Fruit fly (Drosophila melanogaster) whole organism, embryonic: ENCODE measurements around the gene slow.

ENCODE experiments used
- ATbp ChIP-seq: fragments of 200-800 bp; sonication (Bioruptor generic); optimal IDR thresholded peaks from 2 replicates; lab custom pipeline; 2017; ENCODE audit warnings: missing biosample characterization, mild to moderate bottlenecking, missing genetic modification characterization, missing genetic modification reagents
- Ada2b ChIP-seq: fragments of 200-800 bp; sonication (Bioruptor generic); IDR thresholded peaks from 2 replicates; pipeline ENCODE4 v1.3.6; 2022; ENCODE audit warnings: missing biosample characterization, missing genetic modification characterization
- CG10321 ChIP-seq: fragments of 200-800 bp; sonication (Bioruptor generic); IDR thresholded peaks from 2 replicates; pipeline ENCODE4 v1.3.6; 2022; ENCODE audit warnings: missing biosample characterization, missing genetic modification characterization
- CG11398 ChIP-seq: fragments of 200-800 bp; sonication (Bioruptor generic); optimal IDR thresholded peaks from 2 replicates; lab custom pipeline; 2016; ENCODE audit warnings: missing biosample characterization, missing genetic modification characterization
- CG11456 ChIP-seq: fragments of 200-800 bp; sonication (Bioruptor generic); IDR thresholded peaks from 3 replicates; pipeline ENCODE4 v1.3.6; 2022; ENCODE audit warnings: missing biosample characterization, missing genetic modification characterization
- CG11723 ChIP-seq: fragments of 200-800 bp; sonication (Bioruptor generic); optimal IDR thresholded peaks from 2 replicates; lab custom pipeline; 2017; ENCODE audit warnings: missing biosample characterization, mild to moderate bottlenecking, missing genetic modification characterization
- CG12659 ChIP-seq: fragments of 200-800 bp; sonication (Bioruptor generic); optimal IDR thresholded peaks from 3 replicates; lab custom pipeline; 2017; ENCODE audit warnings: mild to moderate bottlenecking, missing biosample characterization, missing genetic modification reagents, missing genetic modification characterization
- CG13894 ChIP-seq: fragments of 200-800 bp; sonication (Bioruptor generic); optimal IDR thresholded peaks from 3 replicates; lab custom pipeline; 2018; ENCODE audit warnings: missing biosample characterization, mild to moderate bottlenecking, missing genetic modification characterization, moderate library complexity
- CG14014 ChIP-seq: fragments of 200-800 bp; sonication (Bioruptor generic); IDR thresholded peaks from 2 replicates; pipeline ENCODE4 v1.3.6; 2022; ENCODE audit warnings: missing biosample characterization, missing genetic modification characterization
- CG1832 ChIP-seq: fragments of 200-800 bp; sonication (Bioruptor generic); optimal IDR thresholded peaks from 2 replicates; lab custom pipeline; 2017; ENCODE audit warnings: missing biosample characterization, mild to moderate bottlenecking, missing genetic modification characterization, inconsistent platforms
- CG2120 ChIP-seq: fragments of 200-800 bp; sonication (Bioruptor generic); optimal IDR thresholded peaks from 3 replicates; lab custom pipeline; 2016; ENCODE audit warnings: missing biosample characterization, missing genetic modification characterization
- CG2199 ChIP-seq: fragments of 200-800 bp; sonication (Bioruptor generic); IDR thresholded peaks from 3 replicates; pipeline ENCODE4 v1.3.6; 2022; ENCODE audit warnings: missing biosample characterization, missing genetic modification characterization
- CG34224 ChIP-seq: fragments of 200-800 bp; sonication (Bioruptor generic); IDR thresholded peaks from 3 replicates; pipeline ENCODE4 v1.3.6; 2022; ENCODE audit warnings: missing biosample characterization, missing genetic modification characterization; ENCODE audit not compliant: partially characterized antibody
- CG4360 ChIP-seq: fragments of 200-800 bp; sonication (Bioruptor generic); IDR thresholded peaks from 2 replicates; pipeline ENCODE4 v1.3.6; 2022; ENCODE audit warnings: missing biosample characterization, missing genetic modification characterization
- CoRest ChIP-seq: fragments of 200-800 bp; sonication (Bioruptor generic); optimal IDR thresholded peaks from 3 replicates; lab custom pipeline; 2018; ENCODE audit warnings: missing biosample characterization, mild to moderate bottlenecking, missing genetic modification characterization, moderate library complexity
- HLH54F ChIP-seq: fragments of 200-800 bp; sonication (Bioruptor generic); optimal IDR thresholded peaks from 3 replicates; lab custom pipeline; 2016; ENCODE audit warnings: missing biosample characterization, missing genetic modification characterization
- HmgZ ChIP-seq: fragments of 200-800 bp; sonication (Bioruptor generic); optimal IDR thresholded peaks from 2 replicates; lab custom pipeline; 2018; ENCODE audit warnings: missing biosample characterization, mild to moderate bottlenecking, missing genetic modification characterization
- Hr39 ChIP-seq: fragments of >200 bp; optimal IDR thresholded peaks from 2 replicates; lab custom pipeline; 2017
- Lpt ChIP-seq: fragments of >200 bp; optimal IDR thresholded peaks from 2 replicates; lab custom pipeline; 2018; ENCODE audit warnings: missing biosample characterization, missing genetic modification characterization
- MTF-1 ChIP-seq: fragments of 200-800 bp; sonication (Bioruptor generic); optimal IDR thresholded peaks from 2 replicates; lab custom pipeline; 2018; ENCODE audit warnings: missing biosample characterization, mild to moderate bottlenecking, missing genetic modification characterization, borderline replicate concordance
- Med ChIP-seq: fragments of 200-800 bp; sonication (Bioruptor generic); peaks from one replicate; lab custom pipeline; 2016; ENCODE audit warnings: missing biosample characterization, missing genetic modification characterization, mild to moderate bottlenecking, inconsistent platforms, moderate library complexity
- Nf-YC ChIP-seq: fragments of 200-800 bp; optimal IDR thresholded peaks from 3 replicates; lab custom pipeline; 2019; ENCODE audit warnings: missing biosample characterization, mild to moderate bottlenecking, missing genetic modification characterization, moderate library complexity
- NfI ChIP-seq: fragments of 200-800 bp; sonication (Bioruptor generic); optimal IDR thresholded peaks from 3 replicates; lab custom pipeline; 2018; ENCODE audit warnings: missing biosample characterization, mild to moderate bottlenecking, missing genetic modification characterization, moderate library complexity
- bbx ChIP-seq: fragments of 200-800 bp; sonication (Bioruptor generic); IDR thresholded peaks from 2 replicates; pipeline ENCODE4 v1.3.6; 2022; ENCODE audit warnings: missing biosample characterization, missing genetic modification characterization; ENCODE audit not compliant: partially characterized antibody
- bsh ChIP-seq, 2 experiments: fragments of 200-800 bp; sonication (Bioruptor generic); optimal IDR thresholded peaks; 2 replicates each; lab custom pipeline; 2017 to 2018; ENCODE audit warnings: mild to moderate bottlenecking in 2 of 2, missing biosample characterization in 2 of 2, missing genetic modification characterization in 2 of 2, moderate library complexity in 1 of 2
- cg ChIP-seq: fragments of 200-800 bp; sonication (Bioruptor generic); optimal IDR thresholded peaks from 3 replicates; lab custom pipeline; 2019; ENCODE audit warnings: missing biosample characterization, mild to moderate bottlenecking, missing genetic modification characterization, moderate library complexity
- chinmo ChIP-seq: fragments of 200-800 bp; sonication (Bioruptor generic); IDR thresholded peaks from 4 replicates; pipeline ENCODE4 v1.3.6; 2022; ENCODE audit warnings: missing biosample characterization, missing genetic modification characterization; ENCODE audit not compliant: partially characterized antibody
- ci ChIP-seq: fragments of 200-800 bp; sonication (Bioruptor generic); IDR thresholded peaks from 3 replicates; pipeline ENCODE4 v1.3.6; 2022; ENCODE audit warnings: missing biosample characterization, missing genetic modification characterization
- en ChIP-seq: fragments of 200-800 bp; sonication (Bioruptor generic); optimal IDR thresholded peaks from 2 replicates; lab custom pipeline; 2016; ENCODE audit warnings: missing biosample characterization, missing genetic modification characterization
- hkb ChIP-seq, 2 experiments: fragments of 200-800 bp in 1 of 2; fragments of >200 bp in 1 of 2; sonication (Bioruptor generic) in 1 of 2; IDR thresholded peaks in 1 of 2; optimal IDR thresholded peaks in 1 of 2; 2 replicates each; pipeline versions ENCODE4 v1.3.6 to Lab custom; 2017 to 2022; ENCODE audit warnings: missing biosample characterization in 1 of 2, missing genetic modification characterization in 1 of 2
- insv ChIP-seq, 2 experiments: fragments of 200-800 bp; sonication (Bioruptor generic); optimal IDR thresholded peaks; 3 replicates each; lab custom pipeline; 2016 to 2018; ENCODE audit warnings: missing biosample characterization in 2 of 2, missing genetic modification characterization in 2 of 2
- lbe ChIP-seq: fragments of 200-800 bp; sonication (Bioruptor generic); optimal IDR thresholded peaks from 2 replicates; lab custom pipeline; 2016; ENCODE audit warnings: missing biosample characterization, mild to moderate bottlenecking, missing genetic modification characterization
- luna ChIP-seq: fragments of 200-800 bp; sonication (Bioruptor generic); optimal IDR thresholded peaks from 2 replicates; lab custom pipeline; 2016; ENCODE audit warnings: missing biosample characterization, missing genetic modification characterization
- nerfin-1 ChIP-seq: fragments of 200-800 bp; sonication (Bioruptor generic); optimal IDR thresholded peaks from 3 replicates; lab custom pipeline; 2019; ENCODE audit warnings: missing biosample characterization, mild to moderate bottlenecking, missing genetic modification characterization, moderate library complexity
- nom ChIP-seq: fragments of 200-800 bp; sonication (Bioruptor generic); optimal IDR thresholded peaks from 2 replicates; lab custom pipeline; 2017; ENCODE audit warnings: missing biosample characterization, missing genetic modification characterization, mild to moderate bottlenecking, moderate library complexity, missing genetic modification reagents
- pros ChIP-seq: fragments of 200-800 bp; sonication (Bioruptor generic); optimal IDR thresholded peaks from 3 replicates; lab custom pipeline; 2019; ENCODE audit warnings: missing biosample characterization, mild to moderate bottlenecking, missing genetic modification characterization, moderate library complexity
- sd ChIP-seq: fragments of 200-800 bp; sonication (Bioruptor generic); optimal IDR thresholded peaks from 3 replicates; lab custom pipeline; 2018; ENCODE audit warnings: missing biosample characterization, mild to moderate bottlenecking, missing genetic modification characterization, moderate library complexity
- sens ChIP-seq: fragments of 200-800 bp; sonication (Bioruptor generic); peaks from one replicate; lab custom pipeline; 2016; ENCODE audit warnings: missing biosample characterization, missing genetic modification characterization
- seq ChIP-seq: fragments of 200-800 bp; sonication (Bioruptor generic); IDR thresholded peaks from 2 replicates; pipeline ENCODE4 v1.3.6; 2022; ENCODE audit warnings: missing biosample characterization, missing genetic modification characterization
- sqz ChIP-seq: fragments of 200-800 bp; sonication (Bioruptor generic); optimal IDR thresholded peaks from 3 replicates; lab custom pipeline; 2018; ENCODE audit warnings: missing biosample characterization, mild to moderate bottlenecking, missing genetic modification characterization
- sr ChIP-seq: fragments of 200-800 bp; sonication (Bioruptor generic); IDR thresholded peaks from 3 replicates; pipeline ENCODE4 v1.3.6; 2022; ENCODE audit warnings: missing biosample characterization, missing genetic modification characterization
- vvl ChIP-seq: fragments of 200-800 bp; sonication (Bioruptor generic); IDR thresholded peaks from 2 replicates; pipeline ENCODE4 v1.3.6; 2022; ENCODE audit warnings: missing biosample characterization, missing genetic modification characterization
- z ChIP-seq: fragments of 200-800 bp; sonication (Bioruptor generic); IDR thresholded peaks from 3 replicates; pipeline ENCODE4 v1.3.6; 2022; ENCODE audit warnings: missing biosample characterization, missing genetic modification characterization

slow gene

dm6 chr3L:4357705-4358131, 26.5 kb upstream of the slow start (continued):
- peak; percentile 71 for TF ChIP-seq Med
- peak; percentile 58 for TF ChIP-seq ATbp (GFP tag; lab: Kevin White, UChicago)
- TF ChIP-seq hkb (optimal IDR thresholded peaks at IDR 0.05; lab: Kevin White, UChicago), result no peak
- peak; percentile 27; the same call in 1 of the 2 replicates for TF ChIP-seq hkb (GFP tag; IDR thresholded peaks at IDR 0.05; lab: Robert Waterston, UW)
- no peak for TF ChIP-seq en (GFP tag; lab: Kevin White, UChicago)
- TF ChIP-seq, all 482 proteins: peak for 14

- peak; percentile 99 for TF ChIP-seq CG13894 (tag; lab: Kevin White, UChicago)
- TF ChIP-seq CG2120 (GFP tag; lab: Kevin White, UChicago), result no peak
- TF ChIP-seq CG14014 (GFP tag; lab: Robert Waterston, UW), result no peak
- TF ChIP-seq seq, result peak; percentile 56; the same call in 1 of the 2 replicates
- 0 out of 2 replicates have a peak, but pooled peaks have one; percentile 28 for TF ChIP-seq CG4360 (GFP tag; lab: Robert Waterston, UW)
- peak; percentile 65 for TF ChIP-seq sd (tag; lab: Kevin White, UChicago)
- no peak for TF ChIP-seq CG11456
- TF ChIP-seq nerfin-1 (tag; lab: Kevin White, UChicago), result peak; percentile 1
- peak; percentile 90 for TF ChIP-seq Hr39 (lab: Kevin White, UChicago)
- TF ChIP-seq sr (GFP tag; lab: Robert Waterston, UW), result 0 out of 3 replicates have a peak, but pooled peaks have one; percentile 15
- no peak for TF ChIP-seq HmgZ (tag; lab: Kevin White, UChicago)
- peak; percentile 16 for TF ChIP-seq sens (GFP tag; lab: Kevin White, UChicago)
- TF ChIP-seq cg (GFP tag; lab: Kevin White, UChicago), result peak; percentile 63
- 0 out of 3 replicates have a peak, but pooled peaks have one; percentile 18 for TF ChIP-seq CG34224 (GFP tag; lab: Robert Waterston, UW)
These were observed 24.4 kb upstream of the slow start for dm6 chr3L:4359688-4360375.

- TF ChIP-seq sqz (peak; percentile 100), bsh (GFP tag; optimal IDR thresholded peaks at IDR 0.05; lab: Kevin White, UChicago) (no peak), chinmo (GFP tag; lab: Robert Waterston, UW) (peak; percentile 96), MTF-1 (GFP tag; lab: Kevin White, UChicago) (no peak), CG2199 (GFP tag; lab: Robert Waterston, UW) (0 out of 3 replicates have a peak, but pooled peaks have one; percentile 68), ci (GFP tag; lab: Robert Waterston, UW) (0 out of 3 replicates have a peak, but pooled peaks have one; percentile 21), Ada2b (GFP tag; lab: Robert Waterston, UW) (no peak), Lpt (GFP tag; lab: Kevin White, UChicago) (no peak), nerfin-1 (tag; lab: Kevin White, UChicago) (peak; percentile 2), CG11723 (GFP tag; lab: Kevin White, UChicago) (no peak), Nf-YC (tag; lab: Kevin White, UChicago) (peak; percentile 1), CG34224 (GFP tag; lab: Robert Waterston, UW) (0 out of 3 replicates have a peak, but pooled peaks have one; percentile 2), insv (GFP tag; optimal IDR thresholded peaks at IDR 0.05; lab: Kevin White, UChicago) (peak in 1 of 2 experiments; percentile 47), luna (no peak), CG11398 (GFP tag; lab: Kevin White, UChicago) (no peak), lbe (peak; percentile 37), Med (peak; percentile 32), CG12659 (GFP tag; lab: Kevin White, UChicago) (no peak), CoRest (tag; lab: Kevin White, UChicago) (no peak), pros (GFP tag; lab: Kevin White, UChicago) (peak; percentile 3), CG10321 (GFP tag; lab: Robert Waterston, UW) (peak; percentile 81), z (peak; percentile 74; the same call in 2 of the 3 replicates), nom (GFP tag; lab: Kevin White, UChicago) (peak; percentile 11), HLH54F (GFP tag; lab: Kevin White, UChicago) (no peak), vvl (GFP tag; lab: Robert Waterston, UW) (peak; percentile 77), CG1832 (peak; percentile 55), NfI (GFP tag; lab: Kevin White, UChicago) (no peak), bbx (GFP tag; lab: Robert Waterston, UW) (peak; percentile 24; the same call in 1 of the 2 replicates)
- TF ChIP-seq, all 482 proteins: peak for 17
These were observed 23.9 kb upstream of the slow start for dm6 chr3L:4360376-4360703.
